ENCODE assay signal across 1 fruit fly cellular context in genomic region chrX:18517415-18517814, dm6.
TF ChIP-seq lines count a peak whose summit lies in the region.

No protein-coding gene starts in this region.

TF ChIP-seq in whole organism, embryonic, 481 proteins besides CTCF, POLR2A, EP300 and RAD21 (continued from another document and continues in another):
- TF ChIP-seq CG6272 (GFP tag; IDR thresholded peaks at IDR 0.05; lab: Robert Waterston, UW) (no peak), CG3995 (GFP tag; optimal IDR thresholded peaks at IDR 0.05; lab: Kevin White, UChicago) (no peak), chn (GFP tag; optimal IDR thresholded peaks at IDR 0.05; lab: Kevin White, UChicago) (no peak), Aef1 (GFP tag; IDR thresholded peaks at IDR 0.05; lab: Robert Waterston, UW) (peak; percentile 62), stc (GFP tag; IDR thresholded peaks at IDR 0.05; lab: Robert Waterston, UW) (0 out of 2 replicates have a peak, but pooled peaks have one; percentile 15), tin (GFP tag; optimal IDR thresholded peaks at IDR 0.05; lab: Kevin White, UChicago) (peak; percentile 29), CG7556 (GFP tag; optimal IDR thresholded peaks at IDR 0.05; lab: Kevin White, UChicago) (no peak), Dbx (GFP tag; IDR thresholded peaks at IDR 0.05; lab: Robert Waterston, UW) (0 out of 3 replicates have a peak, but pooled peaks have one; percentile 18), CG32772 (GFP tag; IDR thresholded peaks at IDR 0.05; lab: Robert Waterston, UW) (peak; percentile 90), Dip2 (GFP tag; IDR thresholded peaks at IDR 0.05; lab: Robert Waterston, UW) (no peak), ems (GFP tag; optimal IDR thresholded peaks at IDR 0.05; lab: Kevin White, UChicago) (no peak), Rx (GFP tag; IDR thresholded peaks at IDR 0.05; lab: Robert Waterston, UW) (no peak), CG42726 (GFP tag; IDR thresholded peaks at IDR 0.05; lab: Robert Waterston, UW; ENCODE audit: partially characterized antibody) (peak; percentile 59), ham (GFP tag; IDR thresholded peaks at IDR 0.05; lab: Robert Waterston, UW) (no peak), YL-1 (GFP tag; optimal IDR thresholded peaks at IDR 0.05; lab: Kevin White, UChicago) (peak; percentile 10), CG17912 (GFP tag; optimal IDR thresholded peaks at IDR 0.05; lab: Kevin White, UChicago) (no peak), mam (GFP tag; optimal IDR thresholded peaks at IDR 0.05; lab: Kevin White, UChicago) (no peak), CG9817 (tag; optimal IDR thresholded peaks at IDR 0.05; lab: Kevin White, UChicago) (no peak), tup (GFP tag; optimal IDR thresholded peaks at IDR 0.05; lab: Kevin White, UChicago) (no peak), zfh1 (GFP tag; IDR thresholded peaks at IDR 0.05; lab: Robert Waterston, UW) (peak; percentile 72), wdn (GFP tag; IDR thresholded peaks at IDR 0.05; lab: Robert Waterston, UW) (no peak), CG31365 (tag; optimal IDR thresholded peaks at IDR 0.05; lab: Kevin White, UChicago) (no peak), CG18764 (GFP tag; optimal IDR thresholded peaks at IDR 0.05; lab: Kevin White, UChicago) (no peak), CG2678 (tag; optimal IDR thresholded peaks at IDR 0.05; lab: Kevin White, UChicago) (peak; percentile 8), Asciz (GFP tag; optimal IDR thresholded peaks at IDR 0.05; lab: Kevin White, UChicago) (no peak), CG18619 (GFP tag; optimal IDR thresholded peaks at IDR 0.05; lab: Kevin White, UChicago) (peak; percentile 7), CG12071 (GFP tag; optimal IDR thresholded peaks at IDR 0.05; lab: Kevin White, UChicago) (no peak), CG12769 (tag; optimal IDR thresholded peaks at IDR 0.05; lab: Kevin White, UChicago) (no peak), CG6175 (GFP tag; IDR thresholded peaks at IDR 0.05; lab: Robert Waterston, UW) (0 out of 3 replicates have a peak, but pooled peaks have one; percentile 12), gro (GFP tag; optimal IDR thresholded peaks at IDR 0.05; lab: Kevin White, UChicago) (no peak), Optix (GFP tag; IDR thresholded peaks at IDR 0.05; lab: Robert Waterston, UW) (peak; percentile 51; the same call in 2 of the 3 replicates), CG11398 (GFP tag; optimal IDR thresholded peaks at IDR 0.05; lab: Kevin White, UChicago) (no peak), Fer3 (tag; optimal IDR thresholded peaks at IDR 0.05; lab: Kevin White, UChicago) (peak; percentile 1), Hmr (GFP tag; optimal IDR thresholded peaks at IDR 0.05; lab: Kevin White, UChicago) (no peak), CG3407 (GFP tag; optimal IDR thresholded peaks at IDR 0.05; lab: Kevin White, UChicago) (peak; percentile 12), CG6654 (GFP tag; optimal IDR thresholded peaks at IDR 0.05; lab: Kevin White, UChicago) (no peak), CG34422 (GFP tag; IDR thresholded peaks at IDR 0.05; lab: Robert Waterston, UW) (0 out of 3 replicates have a peak, but pooled peaks have one; percentile 56), CG10959 (GFP tag; IDR thresholded peaks at IDR 0.05; lab: Robert Waterston, UW) (0 out of 2 replicates have a peak, but pooled peaks have one; percentile 5), Scr (GFP tag; IDR thresholded peaks at IDR 0.05; lab: Robert Waterston, UW; ENCODE audit: partially characterized antibody) (no peak), CG17328 (GFP tag; IDR thresholded peaks at IDR 0.05; lab: Robert Waterston, UW) (peak; percentile 52; the same call in 1 of the 2 replicates), wor (GFP tag; IDR thresholded peaks at IDR 0.05; lab: Robert Waterston, UW) (no peak), Hr39 (optimal IDR thresholded peaks at IDR 0.05; lab: Kevin White, UChicago) (no peak), CG17385 (GFP tag; optimal IDR thresholded peaks at IDR 0.05; lab: Kevin White, UChicago) (peak; percentile 29), Ssrp (tag; optimal IDR thresholded peaks at IDR 0.05; lab: Kevin White, UChicago) (peak; percentile 27), phol (tag; optimal IDR thresholded peaks at IDR 0.05; lab: Kevin White, UChicago) (no peak), otp (GFP tag; IDR thresholded peaks at IDR 0.05; lab: Robert Waterston, UW) (peak; percentile 70; the same call in 1 of the 3 replicates), fd102C (GFP tag; optimal IDR thresholded peaks at IDR 0.05; lab: Kevin White, UChicago) (no peak), CG15514 (GFP tag; optimal IDR thresholded peaks at IDR 0.05; lab: Kevin White, UChicago) (no peak), CG17802 (tag; optimal IDR thresholded peaks at IDR 0.05; lab: Kevin White, UChicago) (no peak), Ada2b (GFP tag; IDR thresholded peaks at IDR 0.05; lab: Robert Waterston, UW) (0 out of 2 replicates have a peak, but pooled peaks have one; percentile 22), pros (GFP tag; optimal IDR thresholded peaks at IDR 0.05; lab: Kevin White, UChicago) (no peak), nom (GFP tag; optimal IDR thresholded peaks at IDR 0.05; lab: Kevin White, UChicago) (no peak), chinmo (GFP tag; IDR thresholded peaks at IDR 0.05; lab: Robert Waterston, UW; ENCODE audit: partially characterized antibody) (0 out of 4 replicates have a peak, but pooled peaks have one; percentile 35), Trl (optimal IDR thresholded peaks at IDR 0.05; lab: Kevin White, UChicago) (no peak), Trl (GFP tag; optimal IDR thresholded peaks at IDR 0.05; lab: Kevin White, UChicago) (peak; percentile 16), HmgZ (tag; optimal IDR thresholded peaks at IDR 0.05; lab: Kevin White, UChicago) (no peak), esg (GFP tag; conservative IDR thresholded peaks at IDR 0.05; lab: Robert Waterston, UW) (no peak), sd (tag; optimal IDR thresholded peaks at IDR 0.05; lab: Kevin White, UChicago) (no peak), CrebB (tag; optimal IDR thresholded peaks at IDR 0.05; lab: Kevin White, UChicago) (no peak), Rfx (GFP tag; IDR thresholded peaks at IDR 0.05; lab: Robert Waterston, UW) (peak; percentile 53), dan (GFP tag; IDR thresholded peaks at IDR 0.05; lab: Robert Waterston, UW) (no peak), CG14441 (GFP tag; IDR thresholded peaks at IDR 0.05; lab: Robert Waterston, UW) (0 out of 2 replicates have a peak, but pooled peaks have one; percentile 41), CG8388 (GFP tag; optimal IDR thresholded peaks at IDR 0.05; lab: Kevin White, UChicago) (peak; percentile 6), dpn (GFP tag; optimal IDR thresholded peaks at IDR 0.05; lab: Kevin White, UChicago) (peak; percentile 23 to 47), knrl (GFP tag; IDR thresholded peaks at IDR 0.05; lab: Robert Waterston, UW; ENCODE audit: partially characterized antibody) (peak; percentile 33; the same call in 1 of the 3 replicates), CG4282 (GFP tag; optimal IDR thresholded peaks at IDR 0.05; lab: Kevin White, UChicago) (no peak), CG9932 (GFP tag; IDR thresholded peaks at IDR 0.05; lab: Robert Waterston, UW) (no peak), CG4707 (GFP tag; optimal IDR thresholded peaks at IDR 0.05; lab: Kevin White, UChicago) (peak; percentile 5), caup (GFP tag; optimal IDR thresholded peaks at IDR 0.05; lab: Kevin White, UChicago; ENCODE audit: severe bottlenecking) (no peak), ara (GFP tag; IDR thresholded peaks at IDR 0.05; lab: Robert Waterston, UW) (peak; percentile 30; the same call in 1 of the 2 replicates), CG11695 (GFP tag; IDR thresholded peaks at IDR 0.05; lab: Robert Waterston, UW) (0 out of 3 replicates have a peak, but pooled peaks have one; percentile 11), Hr3 (GFP tag; optimal IDR thresholded peaks at IDR 0.05; lab: Kevin White, UChicago) (no peak), Camta (GFP tag; optimal IDR thresholded peaks at IDR 0.05; lab: Kevin White, UChicago) (peak; percentile 25), B-H2 (GFP tag; optimal IDR thresholded peaks at IDR 0.05; lab: Kevin White, UChicago) (no peak), CG6683 (GFP tag; optimal IDR thresholded peaks at IDR 0.05; lab: Kevin White, UChicago) (no peak), Lpt (GFP tag; optimal IDR thresholded peaks at IDR 0.05; lab: Kevin White, UChicago) (no peak), sug (tag; optimal IDR thresholded peaks at IDR 0.05; lab: Kevin White, UChicago) (no peak), CG8290 (GFP tag; optimal IDR thresholded peaks at IDR 0.05; lab: Kevin White, UChicago) (peak; percentile 53), CG8290 (tag; optimal IDR thresholded peaks at IDR 0.05; lab: Kevin White, UChicago) (peak; percentile 19 to 78), ci (GFP tag; IDR thresholded peaks at IDR 0.05; lab: Robert Waterston, UW) (peak; percentile 77), E2f1 (GFP tag; IDR thresholded peaks at IDR 0.05; lab: Robert Waterston, UW) (0 out of 2 replicates have a peak, but pooled peaks have one; percentile 12), NC2β (GFP tag; optimal IDR thresholded peaks at IDR 0.05; lab: Kevin White, UChicago) (peak; percentile 46), Chrac-16 (GFP tag; optimal IDR thresholded peaks at IDR 0.05; lab: Kevin White, UChicago) (peak; percentile 41), CG11093 (GFP tag; IDR thresholded peaks at IDR 0.05; lab: Robert Waterston, UW) (no peak), CG33557 (GFP tag; optimal IDR thresholded peaks at IDR 0.05; lab: Kevin White, UChicago) (no peak), HmgD (GFP tag; optimal IDR thresholded peaks at IDR 0.05; lab: Kevin White, UChicago) (peak; percentile 43), Eip74EF (GFP tag; optimal IDR thresholded peaks at IDR 0.05; lab: Kevin White, UChicago) (no peak), CG10147 (GFP tag; optimal IDR thresholded peaks at IDR 0.05; lab: Kevin White, UChicago) (no peak), sens (GFP tag; lab: Kevin White, UChicago) (peak; percentile 66), rib (GFP tag; IDR thresholded peaks at IDR 0.05; lab: Robert Waterston, UW) (no peak), CG7963 (GFP tag; IDR thresholded peaks at IDR 0.05; lab: Robert Waterston, UW; ENCODE audit: partially characterized antibody) (no peak), repo (GFP tag; optimal IDR thresholded peaks at IDR 0.05; lab: Kevin White, UChicago) (no peak), row (GFP tag; IDR thresholded peaks at IDR 0.05; lab: Robert Waterston, UW) (peak; percentile 31; the same call in 1 of the 3 replicates), CG10267 (tag; optimal IDR thresholded peaks at IDR 0.05; lab: Kevin White, UChicago) (peak; percentile 6), CG2889 (GFP tag; IDR thresholded peaks at IDR 0.05; lab: Robert Waterston, UW) (no peak), z (GFP tag; IDR thresholded peaks at IDR 0.05; lab: Robert Waterston, UW) (0 out of 3 replicates have a peak, but pooled peaks have one; percentile 39), CG8281 (tag; optimal IDR thresholded peaks at IDR 0.05; lab: Kevin White, UChicago) (no peak), CG17359 (tag; optimal IDR thresholded peaks at IDR 0.05; lab: Kevin White, UChicago) (peak; percentile 92), HLH4C (GFP tag; IDR thresholded peaks at IDR 0.05; lab: Robert Waterston, UW; ENCODE audit: partially characterized antibody) (peak; percentile 19; the same call in 1 of the 3 replicates), CHES-1-like (GFP tag; optimal IDR thresholded peaks at IDR 0.05; lab: Kevin White, UChicago) (peak; percentile 25), Ravus (GFP tag; IDR thresholded peaks at IDR 0.05; lab: Robert Waterston, UW) (no peak), ttk (GFP tag; IDR thresholded peaks at IDR 0.05; lab: Robert Waterston, UW) (peak; percentile 15; the same call in 1 of the 2 replicates), lmd (GFP tag; IDR thresholded peaks at IDR 0.05; lab: Robert Waterston, UW) (peak; percentile 48; the same call in 1 of the 2 replicates), Lhr (GFP tag; optimal IDR thresholded peaks at IDR 0.05; lab: Kevin White, UChicago) (peak; percentile 43), abd-A (tag; optimal IDR thresholded peaks at IDR 0.05; lab: Kevin White, UChicago) (no peak), chif (GFP tag; optimal IDR thresholded peaks at IDR 0.05; lab: Kevin White, UChicago) (peak in 1 of 2 experiments; percentile 59), Doc2 (GFP tag; IDR thresholded peaks at IDR 0.05; lab: Robert Waterston, UW) (no peak), vvl (GFP tag; IDR thresholded peaks at IDR 0.05; lab: Robert Waterston, UW) (peak; percentile 40; the same call in 1 of the 2 replicates), CG31441 (GFP tag; IDR thresholded peaks at IDR 0.05; lab: Robert Waterston, UW) (peak; percentile 32; the same call in 1 of the 2 replicates), az2 (GFP tag; optimal IDR thresholded peaks at IDR 0.05; lab: Kevin White, UChicago) (peak; percentile 46), CoRest (tag; optimal IDR thresholded peaks at IDR 0.05; lab: Kevin White, UChicago) (peak; percentile 53), ato (GFP tag; IDR thresholded peaks at IDR 0.05; lab: Robert Waterston, UW; ENCODE audit: partially characterized antibody) (no peak), CG7745 (tag; optimal IDR thresholded peaks at IDR 0.05; lab: Kevin White, UChicago) (no peak), Max (GFP tag; optimal IDR thresholded peaks at IDR 0.05; lab: Kevin White, UChicago) (no peak), Dad (GFP tag; optimal IDR thresholded peaks at IDR 0.05; lab: Kevin White, UChicago) (no peak), CG9215 (GFP tag; IDR thresholded peaks at IDR 0.05; lab: Robert Waterston, UW) (no peak), BtbVII (GFP tag; optimal IDR thresholded peaks at IDR 0.05; lab: Kevin White, UChicago) (peak; percentile 16), corto (GFP tag; optimal IDR thresholded peaks at IDR 0.05; lab: Kevin White, UChicago) (no peak), seq (GFP tag; IDR thresholded peaks at IDR 0.05; lab: Robert Waterston, UW) (no peak), pan (optimal IDR thresholded peaks at IDR 0.05; lab: Kevin White, UChicago) (no peak), pan (GFP tag; optimal IDR thresholded peaks at IDR 0.05 in 1 of 2, IDR thresholded peaks at IDR 0.05 in 1 of 2) (peak in 1 of 2 experiments; percentile 56), gfzf (GFP tag; optimal IDR thresholded peaks at IDR 0.05; lab: Kevin White, UChicago) (peak; percentile 5), Mes4 (GFP tag; optimal IDR thresholded peaks at IDR 0.05; lab: Kevin White, UChicago) (peak; percentile 10), Hsf (GFP tag; optimal IDR thresholded peaks at IDR 0.05; lab: Kevin White, UChicago) (peak; percentile 58), Dfd (GFP tag; optimal IDR thresholded peaks at IDR 0.05; lab: Kevin White, UChicago) (no peak), nmo (GFP tag; optimal IDR thresholded peaks at IDR 0.05; lab: Kevin White, UChicago) (peak; percentile 47), lov (optimal IDR thresholded peaks at IDR 0.05; lab: Kevin White, UChicago) (no peak), lov (GFP tag; IDR thresholded peaks at IDR 0.05; lab: Robert Waterston, UW) (0 out of 3 replicates have a peak, but pooled peaks have one; percentile 65), psq (GFP tag; optimal IDR thresholded peaks at IDR 0.05; lab: Kevin White, UChicago) (no peak)
